Worm (Caenorhabditis elegans) whole organism, L2 larva: ENCODE measurements around the gene hmg-1.1.

ENCODE experiments used
- C34F6.9 ChIP-seq: fragments of 150-350 bp; optimal IDR thresholded peaks from 2 replicates; lab custom pipeline; 2014; ENCODE audit warnings: missing biosample characterization, missing genetic modification characterization
- F13H6.1 ChIP-seq: sonication (generic microtip); optimal IDR thresholded peaks from 2 replicates; lab custom pipeline; 2016; ENCODE audit warnings: missing genetic modification characterization, missing compliant biosample characterization
- Y55F3AM.14 ChIP-seq: fragments of 200-800 bp; sonication (Bioruptor generic); optimal IDR thresholded peaks from 2 replicates; lab custom pipeline; 2018; ENCODE audit warnings: mild to moderate bottlenecking, missing genetic modification characterization, missing compliant biosample characterization
- alr-1 ChIP-seq: fragments of 150-350 bp; optimal IDR thresholded peaks from 2 replicates; lab custom pipeline; 2014; ENCODE audit warnings: missing biosample characterization, missing genetic modification characterization
- aly-2 ChIP-seq: fragments of 150-350 bp; optimal IDR thresholded peaks from 2 replicates; lab custom pipeline; 2014; ENCODE audit warnings: missing biosample characterization, missing genetic modification characterization
- ama-1 ChIP-seq: fragments of 150-350 bp; optimal IDR thresholded peaks from 2 replicates; lab custom pipeline; 2018; ENCODE audit warnings: inconsistent platforms
- blmp-1 ChIP-seq: sonication (generic microtip); optimal IDR thresholded peaks from 2 replicates; lab custom pipeline; 2017; ENCODE audit warnings: missing genetic modification characterization, mild to moderate bottlenecking, missing compliant biosample characterization, antibody characterized with exemption, moderate library complexity; ENCODE audit not compliant: insufficient read depth
- ceh-16 ChIP-seq: fragments of 150-350 bp; optimal IDR thresholded peaks from 2 replicates; lab custom pipeline; 2014; ENCODE audit warnings: missing biosample characterization, missing genetic modification characterization
- crh-2 ChIP-seq: sonication (generic microtip); optimal IDR thresholded peaks from 2 replicates; lab custom pipeline; 2017; ENCODE audit warnings: missing biosample characterization, missing genetic modification characterization
- dmd-4 ChIP-seq: sonication (generic microtip); optimal IDR thresholded peaks from 2 replicates; lab custom pipeline; 2017; ENCODE audit warnings: missing biosample characterization, missing genetic modification characterization
- egl-27 ChIP-seq: sonication (generic microtip); optimal IDR thresholded peaks from 3 replicates; lab custom pipeline; 2017; ENCODE audit warnings: missing biosample characterization, missing genetic modification reagents, missing genetic modification characterization
- elt-1 ChIP-seq: fragments of 150-350 bp; optimal IDR thresholded peaks from 2 replicates; lab custom pipeline; 2014; ENCODE audit warnings: missing biosample characterization, missing genetic modification characterization
- elt-3 ChIP-seq: sonication (generic microtip); optimal IDR thresholded peaks from 2 replicates; lab custom pipeline; 2017; ENCODE audit warnings: missing biosample characterization, missing genetic modification characterization
- fos-1 ChIP-seq: fragments of 150-350 bp; optimal IDR thresholded peaks from 2 replicates; lab custom pipeline; 2014; ENCODE audit warnings: missing biosample characterization, missing genetic modification characterization
- gmeb-1 ChIP-seq: fragments of 150-350 bp; optimal IDR thresholded peaks from 2 replicates; lab custom pipeline; 2014; ENCODE audit warnings: missing biosample characterization, missing genetic modification characterization
- lin-11 ChIP-seq: fragments of 150-350 bp; sonication (generic microtip); optimal IDR thresholded peaks from 2 replicates; lab custom pipeline; 2014; ENCODE audit warnings: missing biosample characterization, missing genetic modification characterization, inconsistent platforms, mixed read lengths
- lin-13 ChIP-seq: fragments of 150-350 bp; optimal IDR thresholded peaks from 2 replicates; lab custom pipeline; 2014; ENCODE audit warnings: missing biosample characterization, missing genetic modification reagents, missing genetic modification characterization
- lin-39 ChIP-seq: fragments of 150-350 bp; optimal IDR thresholded peaks from 2 replicates; lab custom pipeline; 2014; ENCODE audit warnings: missing biosample characterization, missing genetic modification reagents, missing genetic modification characterization
- lsy-2 ChIP-seq, 2 experiments: fragments of 150-350 bp in 1 of 2; sonication (generic microtip) in 1 of 2; optimal IDR thresholded peaks; 2 replicates each; lab custom pipeline; 2014 to 2017; ENCODE audit warnings: missing biosample characterization in 2 of 2, missing genetic modification characterization in 2 of 2
- mab-5 ChIP-seq: fragments of 150-350 bp; optimal IDR thresholded peaks from 2 replicates; lab custom pipeline; 2014; ENCODE audit warnings: missing biosample characterization, missing genetic modification characterization
- mdl-1 ChIP-seq, 2 experiments: fragments of 150-350 bp in 1 of 2; sonication (generic microtip) in 1 of 2; optimal IDR thresholded peaks; 2 replicates each; lab custom pipeline; 2017; ENCODE audit warnings: missing biosample characterization in 2 of 2, missing genetic modification characterization in 2 of 2
- nhr-10 ChIP-seq: sonication (generic microtip); optimal IDR thresholded peaks from 2 replicates; lab custom pipeline; 2017; ENCODE audit warnings: missing biosample characterization, missing genetic modification characterization
- nhr-11 ChIP-seq: fragments of 150-350 bp; optimal IDR thresholded peaks from 2 replicates; lab custom pipeline; 2014; ENCODE audit warnings: missing biosample characterization, missing genetic modification characterization
- nhr-12 ChIP-seq: fragments of 150-350 bp; optimal IDR thresholded peaks from 2 replicates; lab custom pipeline; 2014; ENCODE audit warnings: missing biosample characterization, missing genetic modification characterization
- nhr-129 ChIP-seq: fragments of 150-350 bp; optimal IDR thresholded peaks from 2 replicates; lab custom pipeline; 2014; ENCODE audit warnings: missing biosample characterization, missing genetic modification characterization
- nhr-21 ChIP-seq: fragments of 150-350 bp; optimal IDR thresholded peaks from 2 replicates; lab custom pipeline; 2014; ENCODE audit warnings: missing biosample characterization, missing genetic modification characterization
- nhr-23 ChIP-seq: fragments of 150-350 bp; optimal IDR thresholded peaks from 2 replicates; lab custom pipeline; 2014; ENCODE audit warnings: missing biosample characterization, missing genetic modification reagents, missing genetic modification characterization
- nhr-237 ChIP-seq: fragments of 150-350 bp; optimal IDR thresholded peaks from 2 replicates; lab custom pipeline; 2014; ENCODE audit warnings: missing biosample characterization, missing genetic modification characterization
- nhr-25 ChIP-seq: fragments of 150-350 bp; sonication (generic microtip); optimal IDR thresholded peaks from 3 replicates; lab custom pipeline; 2014; ENCODE audit warnings: missing biosample characterization, missing genetic modification characterization
- nhr-6 ChIP-seq: fragments of 150-350 bp; optimal IDR thresholded peaks from 2 replicates; lab custom pipeline; 2014; ENCODE audit warnings: missing biosample characterization, missing genetic modification characterization
- nhr-77 ChIP-seq: fragments of 150-350 bp; optimal IDR thresholded peaks from 2 replicates; lab custom pipeline; 2014; ENCODE audit warnings: missing biosample characterization, missing genetic modification characterization
- sem-4 ChIP-seq: fragments of 150-350 bp; optimal IDR thresholded peaks from 2 replicates; lab custom pipeline; 2014; ENCODE audit warnings: missing biosample characterization, missing genetic modification reagents, missing genetic modification characterization
- skn-1 ChIP-seq: sonication (generic microtip); optimal IDR thresholded peaks from 2 replicates; lab custom pipeline; 2017; ENCODE audit warnings: missing biosample characterization, missing genetic modification characterization
- sma-3 ChIP-seq: sonication (generic microtip); optimal IDR thresholded peaks from 2 replicates; lab custom pipeline; 2016; ENCODE audit warnings: missing genetic modification reagents, missing genetic modification characterization, missing compliant biosample characterization
- sma-9 ChIP-seq, 2 experiments: fragments of 150-350 bp in 1 of 2; sonication (generic microtip) in 1 of 2; optimal IDR thresholded peaks; 2 replicates each; lab custom pipeline; 2014 to 2016; ENCODE audit warnings: missing genetic modification characterization in 2 of 2, mild to moderate bottlenecking in 1 of 2, missing biosample characterization in 1 of 2, missing compliant biosample characterization in 1 of 2, missing genetic modification reagents in 1 of 2, moderate library complexity in 1 of 2
- snpc-4 ChIP-seq: fragments of 150-350 bp; optimal IDR thresholded peaks from 2 replicates; lab custom pipeline; 2014; ENCODE audit warnings: missing biosample characterization, missing genetic modification characterization
- unc-39 ChIP-seq: fragments of 150-350 bp; optimal IDR thresholded peaks from 2 replicates; lab custom pipeline; 2014; ENCODE audit warnings: missing biosample characterization, missing genetic modification characterization
- unc-55 ChIP-seq: fragments of 150-350 bp; sonication (generic microtip); optimal IDR thresholded peaks from 3 replicates; lab custom pipeline; 2014; ENCODE audit warnings: missing biosample characterization, missing genetic modification reagents, missing genetic modification characterization
- unc-62 ChIP-seq: fragments of 150-350 bp; optimal IDR thresholded peaks from 2 replicates; lab custom pipeline; 2014; ENCODE audit warnings: missing biosample characterization, missing genetic modification reagents, missing genetic modification characterization
- zag-1 ChIP-seq: fragments of 150-350 bp; optimal IDR thresholded peaks from 2 replicates; lab custom pipeline; 2014; ENCODE audit warnings: missing biosample characterization, missing genetic modification characterization
- ztf-1 ChIP-seq: fragments of 200-800 bp; sonication (Bioruptor generic); conservative IDR thresholded peaks from 2 replicates; pipeline ENCODE4 v1.3.6; 2022; ENCODE audit warnings: missing genetic modification characterization, missing compliant biosample characterization
- ztf-4 ChIP-seq: fragments of 150-350 bp; optimal IDR thresholded peaks from 2 replicates; lab custom pipeline; 2014; ENCODE audit warnings: missing biosample characterization, missing genetic modification characterization

The hmg-1.1 gene

ce11 chrII:14250147-14250965 lies at the start of gene hmg-1.1:
Gene hmg-1.1 (plus strand): TSS chrII:14250695.
- peak in 1 of 2 experiments; percentile 45 for TF ChIP-seq mdl-1 (tag; optimal IDR thresholded peaks at IDR 0.05; lab: Kevin White, UChicago)
- peak; percentile 23 for TF ChIP-seq mab-5 (tag; lab: Kevin White, UChicago)
- peak; percentile 45 for TF ChIP-seq egl-27 (tag; lab: Kevin White, UChicago)
- peak; percentile 61 for TF ChIP-seq C34F6.9 (tag; lab: Kevin White, UChicago)
- TF ChIP-seq lin-13 (GFP tag; lab: Kevin White, UChicago), result peak; percentile 74
- peak; percentile 76 for TF ChIP-seq nhr-25 (tag; lab: Kevin White, UChicago)
- no peak for TF ChIP-seq alr-1 (tag; lab: Kevin White, UChicago)
- no peak for TF ChIP-seq nhr-77 (tag; lab: Kevin White, UChicago)
- TF ChIP-seq ztf-4 (tag; lab: Kevin White, UChicago), result peak; percentile 66
- TF ChIP-seq lin-11 (tag; lab: Kevin White, UChicago), result peak; percentile 43
- no peak for TF ChIP-seq nhr-6
- TF ChIP-seq nhr-21, result peak; percentile 22
- TF ChIP-seq crh-2 (tag; lab: Kevin White, UChicago), result peak; percentile 66
- peak; percentile 83 for TF ChIP-seq sma-3
- TF ChIP-seq gmeb-1 (tag; lab: Kevin White, UChicago), result peak; percentile 29
- peak; percentile 49 to 51 for TF ChIP-seq lsy-2 (tag; optimal IDR thresholded peaks at IDR 0.05; lab: Kevin White, UChicago)
- peak; percentile 36 for TF ChIP-seq snpc-4 (tag; lab: Kevin White, UChicago)
- peak; percentile 59 for TF ChIP-seq zag-1
- TF ChIP-seq sem-4, result peak; percentile 14
- TF ChIP-seq fos-1 (tag; lab: Kevin White, UChicago), result peak; percentile 74
- TF ChIP-seq unc-55 (GFP tag; lab: Kevin White, UChicago), result peak; percentile 84
- no peak for TF ChIP-seq aly-2 (tag; lab: Kevin White, UChicago)
- no peak for TF ChIP-seq lin-39 (tag; lab: Kevin White, UChicago)
- no peak for TF ChIP-seq nhr-11 (tag; lab: Kevin White, UChicago)
- no peak for TF ChIP-seq unc-62 (GFP tag; lab: Kevin White, UChicago)
- no peak for TF ChIP-seq elt-3 (tag; lab: Kevin White, UChicago)
- peak; percentile 35 for TF ChIP-seq blmp-1 (tag; lab: Kevin White, UChicago)
- TF ChIP-seq unc-39, result no peak
- TF ChIP-seq Y55F3AM.14 (GFP tag; lab: Kevin White, UChicago), result peak; percentile 59
- no peak for TF ChIP-seq ztf-1 (GFP tag; lab: Robert Waterston, UW)
- TF ChIP-seq sma-9 (GFP tag; optimal IDR thresholded peaks at IDR 0.05; lab: Kevin White, UChicago), result peak; percentile 76
- TF ChIP-seq sma-9 (tag; optimal IDR thresholded peaks at IDR 0.05; lab: Kevin White, UChicago), result no peak
- no peak for TF ChIP-seq ceh-16 (tag; lab: Kevin White, UChicago)
- peak; percentile 81 for TF ChIP-seq F13H6.1 (tag; lab: Kevin White, UChicago)
- peak; percentile 95 for TF ChIP-seq nhr-129 (tag; lab: Kevin White, UChicago)
- no peak for TF ChIP-seq ama-1

DNA sequence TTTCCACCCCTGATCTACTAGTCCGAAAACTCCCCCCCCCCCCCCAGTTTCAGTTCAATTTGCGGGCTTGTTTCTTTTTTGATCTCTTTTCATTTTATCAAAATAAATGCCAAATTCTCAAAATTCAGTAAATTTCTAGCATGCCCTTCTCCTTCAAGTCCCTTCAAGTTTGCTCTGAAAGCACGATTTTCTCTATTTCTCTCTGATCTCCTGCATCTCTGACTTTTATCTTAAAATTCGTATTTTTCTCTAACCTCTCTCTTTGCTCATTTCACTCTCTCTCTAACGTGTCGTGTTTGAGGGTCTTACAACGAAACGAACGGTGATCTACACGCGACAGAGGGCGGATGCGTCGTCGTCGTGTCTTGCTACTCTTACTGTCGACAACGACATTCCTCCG lies 45.2 kb upstream of the hmg-1.1 start, which contains the start of gene ace-3:
ace-3 (plus strand) TSS at position 301 of the 400 bp plus-strand sequence.
- no peak for TF ChIP-seq F13H6.1 (tag; lab: Kevin White, UChicago)
- TF ChIP-seq crh-2 (tag; lab: Kevin White, UChicago), result no peak
- no peak for TF ChIP-seq nhr-12 (tag; lab: Kevin White, UChicago)
- no peak for TF ChIP-seq ceh-16 (tag; lab: Kevin White, UChicago)
- no peak for TF ChIP-seq lin-13 (GFP tag; lab: Kevin White, UChicago)
- no peak for TF ChIP-seq nhr-6
- no peak for TF ChIP-seq sma-9 (GFP tag; optimal IDR thresholded peaks at IDR 0.05; lab: Kevin White, UChicago)
- TF ChIP-seq sma-9 (tag; optimal IDR thresholded peaks at IDR 0.05; lab: Kevin White, UChicago), result no peak

DNA sequence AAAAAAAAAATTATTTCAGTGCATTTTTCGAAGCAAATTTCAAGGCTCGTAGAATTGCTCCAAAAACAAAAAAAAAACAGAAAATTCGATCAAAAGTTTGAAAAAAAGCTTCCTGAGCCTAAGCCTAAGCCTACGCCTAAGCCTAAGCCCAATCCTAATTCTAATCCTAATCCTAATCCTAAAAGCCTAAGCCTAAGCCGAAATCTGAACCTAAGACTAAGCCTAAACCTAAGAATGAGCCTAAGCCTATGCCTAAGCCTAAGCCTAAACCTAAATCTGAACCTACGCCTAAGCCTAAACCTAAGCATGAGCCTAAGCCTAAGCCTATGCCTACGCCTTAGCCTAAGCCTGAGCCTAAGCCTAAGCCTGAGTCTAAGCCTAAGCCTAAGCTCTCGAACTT lies 44.3 kb upstream of the hmg-1.1 start:
- TF ChIP-seq aly-2 (tag; lab: Kevin White, UChicago) (no peak), unc-62 (GFP tag; lab: Kevin White, UChicago) (no peak), mdl-1 (tag; optimal IDR thresholded peaks at IDR 0.05; lab: Kevin White, UChicago) (no peak), elt-1 (tag; lab: Kevin White, UChicago) (no peak), fos-1 (tag; lab: Kevin White, UChicago) (no peak), gmeb-1 (tag; lab: Kevin White, UChicago) (no peak), skn-1 (tag; lab: Kevin White, UChicago) (no peak), nhr-21 (no peak), nhr-237 (tag; lab: Kevin White, UChicago) (no peak), nhr-23 (tag; lab: Kevin White, UChicago) (no peak), nhr-129 (tag; lab: Kevin White, UChicago) (no peak), snpc-4 (tag; lab: Kevin White, UChicago) (no peak), lin-39 (tag; lab: Kevin White, UChicago) (no peak), dmd-4 (tag; lab: Kevin White, UChicago) (no peak), sma-9 (GFP tag; optimal IDR thresholded peaks at IDR 0.05; lab: Kevin White, UChicago) (no peak), sma-9 (tag; optimal IDR thresholded peaks at IDR 0.05; lab: Kevin White, UChicago) (no peak), lin-11 (tag; lab: Kevin White, UChicago) (no peak), nhr-11 (tag; lab: Kevin White, UChicago) (no peak), unc-55 (GFP tag; lab: Kevin White, UChicago) (no peak), nhr-10 (tag; lab: Kevin White, UChicago) (no peak), nhr-6 (no peak)
